Worm (Caenorhabditis elegans) whole organism, late embryonic: ENCODE data around the gene nhr-116.

Experiments
- C38D4.7 ChIP-seq: fragments of 200-800 bp; sonication (Bioruptor generic); optimal IDR thresholded peaks from 2 replicates; lab custom pipeline; 2018; ENCODE audit warnings: mild to moderate bottlenecking, missing genetic modification characterization, moderate library complexity, missing compliant biosample characterization
- T23F11.4 ChIP-seq: fragments of 200-800 bp; sonication (Bioruptor generic); optimal IDR thresholded peaks from 2 replicates; lab custom pipeline; 2018; ENCODE audit warnings: mild to moderate bottlenecking, missing genetic modification characterization, missing compliant biosample characterization
- ahr-1 ChIP-seq: sonication (generic microtip); optimal IDR thresholded peaks from 2 replicates; lab custom pipeline; 2016; ENCODE audit warnings: missing genetic modification characterization, missing compliant biosample characterization
- ama-1 ChIP-seq: fragments of 150-350 bp; optimal IDR thresholded peaks from 2 replicates; lab custom pipeline; 2014
- ceh-18 ChIP-seq: sonication (generic microtip); optimal IDR thresholded peaks from 2 replicates; lab custom pipeline; 2016; ENCODE audit warnings: missing genetic modification characterization, missing compliant biosample characterization
- ceh-19 ChIP-seq: fragments of 200-800 bp; sonication (Bioruptor generic); optimal IDR thresholded peaks from 2 replicates; lab custom pipeline; 2018; ENCODE audit warnings: mild to moderate bottlenecking, missing genetic modification characterization, missing compliant biosample characterization
- ceh-2 ChIP-seq: sonication (generic microtip); optimal IDR thresholded peaks from 2 replicates; lab custom pipeline; 2016; ENCODE audit warnings: missing genotype, missing genetic modification characterization, missing compliant biosample characterization
- ceh-6 ChIP-seq: fragments of 200-800 bp; sonication (Bioruptor generic); optimal IDR thresholded peaks from 2 replicates; lab custom pipeline; 2018; ENCODE audit warnings: mild to moderate bottlenecking, missing genetic modification characterization, missing compliant biosample characterization
- dmd-4 ChIP-seq: sonication (generic microtip); optimal IDR thresholded peaks from 2 replicates; lab custom pipeline; 2016; ENCODE audit warnings: borderline replicate concordance, missing genetic modification characterization, missing compliant biosample characterization
- dve-1 ChIP-seq: sonication (generic microtip); optimal IDR thresholded peaks from 2 replicates; lab custom pipeline; 2017; ENCODE audit warnings: antibody characterized with exemption, mild to moderate bottlenecking, missing genetic modification characterization, missing compliant biosample characterization
- elt-2 ChIP-seq: sonication (generic microtip); optimal IDR thresholded peaks from 2 replicates; lab custom pipeline; 2016; ENCODE audit warnings: missing genetic modification reagents, missing genetic modification characterization, missing compliant biosample characterization
- ets-4 ChIP-seq: sonication (generic microtip); optimal IDR thresholded peaks from 2 replicates; lab custom pipeline; 2016; ENCODE audit warnings: missing genetic modification characterization, missing compliant biosample characterization
- eyg-1 ChIP-seq: sonication (generic microtip); optimal IDR thresholded peaks from 2 replicates; lab custom pipeline; 2016; ENCODE audit warnings: missing genotype, missing genetic modification characterization, missing compliant biosample characterization
- fkh-10 ChIP-seq: fragments of 150-350 bp; optimal IDR thresholded peaks from 2 replicates; lab custom pipeline; 2014; ENCODE audit warnings: missing biosample characterization, missing genetic modification reagents, missing genetic modification characterization
- fkh-6 ChIP-seq: sonication (generic microtip); optimal IDR thresholded peaks from 2 replicates; lab custom pipeline; 2016; ENCODE audit warnings: missing genetic modification characterization, missing compliant biosample characterization
- gmeb-2 ChIP-seq: sonication (generic microtip); optimal IDR thresholded peaks from 2 replicates; lab custom pipeline; 2016; ENCODE audit warnings: missing genetic modification characterization, inconsistent platforms, missing compliant biosample characterization
- hlh-15 ChIP-seq: sonication (generic microtip); optimal IDR thresholded peaks from 2 replicates; lab custom pipeline; 2016; ENCODE audit warnings: missing genetic modification characterization, missing compliant biosample characterization
- lin-11 ChIP-seq: fragments of 200-800 bp; sonication (Bioruptor generic); optimal IDR thresholded peaks from 2 replicates; lab custom pipeline; 2018; ENCODE audit warnings: mild to moderate bottlenecking, missing genetic modification characterization, missing compliant biosample characterization
- madf-2 ChIP-seq: sonication (generic microtip); optimal IDR thresholded peaks from 2 replicates; lab custom pipeline; 2017; ENCODE audit warnings: missing genetic modification characterization, missing compliant biosample characterization
- mec-3 ChIP-seq: sonication (generic microtip); optimal IDR thresholded peaks from 2 replicates; lab custom pipeline; 2016; ENCODE audit warnings: borderline replicate concordance, missing genetic modification characterization, missing compliant biosample characterization
- nfya-1 ChIP-seq: sonication (generic microtip); optimal IDR thresholded peaks from 2 replicates; lab custom pipeline; 2017; ENCODE audit warnings: missing genetic modification characterization, mild to moderate bottlenecking, missing compliant biosample characterization, antibody characterized with exemption, moderate library complexity
- nhr-11 ChIP-seq: fragments of 150-350 bp; optimal IDR thresholded peaks from 2 replicates; lab custom pipeline; 2014; ENCODE audit warnings: missing biosample characterization, missing genetic modification characterization
- nhr-232 ChIP-seq: sonication (generic microtip); optimal IDR thresholded peaks from 2 replicates; lab custom pipeline; 2016; ENCODE audit warnings: missing genetic modification characterization, missing compliant biosample characterization
- npax-4 ChIP-seq: sonication (generic microtip); optimal IDR thresholded peaks from 2 replicates; lab custom pipeline; 2016; ENCODE audit warnings: missing genetic modification characterization, missing compliant biosample characterization
- odd-2 ChIP-seq: sonication (generic microtip); optimal IDR thresholded peaks from 2 replicates; lab custom pipeline; 2017; ENCODE audit warnings: antibody characterized with exemption, mild to moderate bottlenecking, missing genetic modification characterization, missing compliant biosample characterization
- pat-9 ChIP-seq: fragments of 200-800 bp; sonication (Bioruptor generic); optimal IDR thresholded peaks from 2 replicates; lab custom pipeline; 2018; ENCODE audit warnings: mild to moderate bottlenecking, missing genetic modification characterization, moderate library complexity, missing compliant biosample characterization
- pqm-1 ChIP-seq: sonication (generic microtip); optimal IDR thresholded peaks from 2 replicates; lab custom pipeline; 2016; ENCODE audit warnings: missing genetic modification characterization, missing compliant biosample characterization
- pros-1 ChIP-seq: fragments of 150-350 bp; optimal IDR thresholded peaks from 2 replicates; lab custom pipeline; 2014; ENCODE audit warnings: missing biosample characterization, missing genetic modification reagents, missing genetic modification characterization
- rnt-1 ChIP-seq: sonication (generic microtip); optimal IDR thresholded peaks from 2 replicates; lab custom pipeline; 2016; ENCODE audit warnings: missing genetic modification characterization, missing compliant biosample characterization
- syd-9 ChIP-seq: sonication (generic microtip); optimal IDR thresholded peaks from 2 replicates; lab custom pipeline; 2016; ENCODE audit warnings: mild to moderate bottlenecking, missing genetic modification characterization, moderate library complexity, missing compliant biosample characterization
- tbx-2 ChIP-seq: sonication (generic microtip); optimal IDR thresholded peaks from 2 replicates; lab custom pipeline; 2016; ENCODE audit warnings: missing genetic modification characterization, missing compliant biosample characterization
- tbx-7 ChIP-seq: sonication (generic microtip); optimal IDR thresholded peaks from 2 replicates; lab custom pipeline; 2016; ENCODE audit warnings: missing genotype, missing genetic modification characterization, missing compliant biosample characterization
- ttx-3 ChIP-seq: sonication (generic microtip); optimal IDR thresholded peaks from 2 replicates; lab custom pipeline; 2016; ENCODE audit warnings: missing genetic modification reagents, missing genetic modification characterization, missing compliant biosample characterization
- unc-3 ChIP-seq, 2 experiments: fragments of 200-800 bp in 1 of 2; sonication (Bioruptor generic) in 1 of 2; sonication (generic microtip) in 1 of 2; conservative IDR thresholded peaks in 1 of 2; optimal IDR thresholded peaks in 1 of 2; 2 replicates each; pipeline versions ENCODE4 v1.3.6 to Lab custom; 2016 to 2022; ENCODE audit warnings: missing compliant biosample characterization in 2 of 2, missing genetic modification characterization in 2 of 2, missing genetic modification reagents in 1 of 2
- unc-86 ChIP-seq: sonication (generic microtip); optimal IDR thresholded peaks from 2 replicates; lab custom pipeline; 2016; ENCODE audit warnings: missing genetic modification characterization, missing compliant biosample characterization
- zip-5 ChIP-seq: sonication (generic microtip); optimal IDR thresholded peaks from 2 replicates; lab custom pipeline; 2016; ENCODE audit warnings: missing genetic modification characterization, missing compliant biosample characterization
- ztf-16 ChIP-seq: sonication (generic microtip); optimal IDR thresholded peaks from 2 replicates; lab custom pipeline; 2017; ENCODE audit warnings: missing genetic modification characterization, missing compliant biosample characterization

Gene nhr-116

ce11 chrV:16911934-16912333 is at the start of gene nhr-116:
Gene nhr-116 (plus strand): TSS chrV:16912234.
- TF ChIP-seq hlh-15 (tag; lab: Kevin White, UChicago) (no peak), T23F11.4 (no peak), pqm-1 (tag; lab: Kevin White, UChicago) (no peak), fkh-6 (tag; lab: Kevin White, UChicago) (no peak), zip-5 (tag; lab: Kevin White, UChicago) (no peak), madf-2 (tag; lab: Kevin White, UChicago) (no peak), nhr-232 (tag; lab: Kevin White, UChicago) (no peak), ceh-6 (no peak)

- TF ChIP-seq eyg-1 (tag; lab: Kevin White, UChicago) (no peak), elt-2 (no peak), mec-3 (tag; lab: Kevin White, UChicago) (no peak), tbx-7 (tag; lab: Kevin White, UChicago) (no peak), ahr-1 (tag; lab: Kevin White, UChicago) (no peak)
Observed at ce11 chrV:16865404-16865803, 46.6 kb upstream of the nhr-116 start, which contains the start of gene clec-28. Gene clec-28 (plus strand): TSS chrV:16865704.

ce11 chrV:16869740-16870139 is 42.3 kb upstream of the nhr-116 start, which contains the start of gene clec-33:
Gene clec-33 (minus strand): TSS chrV:16869840.
- no peak for TF ChIP-seq tbx-2
- TF ChIP-seq ama-1 (lab: Kevin White, UChicago): no peak
- no peak for TF ChIP-seq ceh-2 (tag; lab: Kevin White, UChicago)
- no peak for TF ChIP-seq ahr-1 (tag; lab: Kevin White, UChicago)
- TF ChIP-seq odd-2: no peak
- no peak for TF ChIP-seq unc-86 (tag; lab: Kevin White, UChicago)
- TF ChIP-seq ets-4 (tag; lab: Kevin White, UChicago): no peak
- TF ChIP-seq ttx-3: no peak
- TF ChIP-seq pat-9 (tag; lab: Kevin White, UChicago): no peak
- no peak for TF ChIP-seq ztf-16 (tag; lab: Kevin White, UChicago)
- no peak for TF ChIP-seq lin-11
- TF ChIP-seq syd-9 (tag; lab: Kevin White, UChicago): no peak
- no peak for TF ChIP-seq pqm-1 (tag; lab: Kevin White, UChicago)

ce11 chrV:16871387-16871786 is 40.6 kb upstream of the nhr-116 start, which contains the start of gene thn-4:
Gene thn-4 (minus strand): TSS chrV:16871487.
- TF ChIP-seq ceh-18 (tag; lab: Kevin White, UChicago): no peak

ce11 chrV:16873642-16874041 is 38.4 kb upstream of the nhr-116 start, which contains the start of gene srw-23:
Gene srw-23 (plus strand): TSS chrV:16873942.
- no peak for TF ChIP-seq zip-5 (tag; lab: Kevin White, UChicago)
- no peak for TF ChIP-seq gmeb-2 (tag; lab: Kevin White, UChicago)
- no peak for TF ChIP-seq unc-3 (GFP tag; conservative IDR thresholded peaks at IDR 0.05; lab: Robert Waterston, UW)
- TF ChIP-seq unc-3 (tag; optimal IDR thresholded peaks at IDR 0.05; lab: Kevin White, UChicago): no peak
- no peak for TF ChIP-seq hlh-15 (tag; lab: Kevin White, UChicago)
- TF ChIP-seq dve-1 (tag; lab: Kevin White, UChicago): no peak
- no peak for TF ChIP-seq rnt-1
- no peak for TF ChIP-seq T23F11.4
- TF ChIP-seq C38D4.7: no peak
- TF ChIP-seq, all 69 proteins: peak for 0

- no peak for TF ChIP-seq fkh-10 (GFP tag; lab: Kevin White, UChicago)
- TF ChIP-seq pqm-1 (tag; lab: Kevin White, UChicago): no peak
- no peak for TF ChIP-seq npax-4 (tag; lab: Kevin White, UChicago)
- no peak for TF ChIP-seq dmd-4 (tag; lab: Kevin White, UChicago)
- no peak for TF ChIP-seq pat-9 (tag; lab: Kevin White, UChicago)
- TF ChIP-seq ceh-19: no peak
- no peak for TF ChIP-seq tbx-7 (tag; lab: Kevin White, UChicago)
- TF ChIP-seq ceh-2 (tag; lab: Kevin White, UChicago): no peak
- TF ChIP-seq ztf-16 (tag; lab: Kevin White, UChicago): no peak
- no peak for TF ChIP-seq pros-1 (tag; lab: Kevin White, UChicago)
- no peak for TF ChIP-seq nfya-1
- TF ChIP-seq madf-2 (tag; lab: Kevin White, UChicago): no peak
- TF ChIP-seq ama-1 (lab: Kevin White, UChicago): no peak
- TF ChIP-seq nhr-11 (tag; lab: Kevin White, UChicago): no peak
- TF ChIP-seq, all 69 proteins: peak for 0
Observed at ce11 chrV:16874966-16875365, 37.1 kb upstream of the nhr-116 start, which contains the start of gene F49A5.10. Gene F49A5.10 (plus strand): TSS chrV:16875266.
